Worm (Caenorhabditis elegans) whole organism, L4 larva: ENCODE results near the gene fbxa-147.

Source experiments
- ZK546.5 ChIP-seq, 2 experiments: sonication (generic microtip); optimal IDR thresholded peaks; 2 replicates each; lab custom pipeline; 2017; ENCODE audit warnings: missing biosample characterization in 2 of 2, missing genetic modification characterization in 2 of 2
- ceh-28 ChIP-seq: fragments of 150-350 bp; optimal IDR thresholded peaks from 2 replicates; lab custom pipeline; 2014; ENCODE audit warnings: missing biosample characterization, missing genetic modification reagents, missing genetic modification characterization
- fkh-10 ChIP-seq: fragments of 150-350 bp; optimal IDR thresholded peaks from 2 replicates; lab custom pipeline; 2014; ENCODE audit warnings: missing biosample characterization, missing genetic modification reagents, missing genetic modification characterization
- nhr-10 ChIP-seq: fragments of 150-350 bp; optimal IDR thresholded peaks from 2 replicates; lab custom pipeline; 2014; ENCODE audit warnings: missing biosample characterization, missing genetic modification characterization
- nhr-11 ChIP-seq: fragments of 150-350 bp; optimal IDR thresholded peaks from 2 replicates; lab custom pipeline; 2014; ENCODE audit warnings: missing biosample characterization, missing genetic modification characterization
- snpc-4 ChIP-seq: fragments of 150-350 bp; optimal IDR thresholded peaks from 2 replicates; lab custom pipeline; 2014; ENCODE audit warnings: missing biosample characterization, missing genetic modification characterization

- no peak for TF ChIP-seq fkh-10 (GFP tag; lab: Kevin White, UChicago)
- TF ChIP-seq ZK546.5 (tag; optimal IDR thresholded peaks at IDR 0.05; lab: Kevin White, UChicago), result no peak
- no peak for TF ChIP-seq nhr-10
- no peak for TF ChIP-seq snpc-4 (tag; lab: Kevin White, UChicago)
- TF ChIP-seq ceh-28 (tag; lab: Kevin White, UChicago), result no peak
- TF ChIP-seq nhr-11 (tag; lab: Kevin White, UChicago), result peak; percentile 83
These were observed 19.5 kb upstream of the fbxa-147 start, which contains the start of gene unc-112 for ce11 chrV:14696604-14697307.
